Worm (Caenorhabditis elegans) whole organism, early embryonic: ENCODE data around the gene Y39A1A.17.

Experiments used
- F13C5.2 ChIP-seq: sonication (generic microtip); optimal IDR thresholded peaks from 2 replicates; lab custom pipeline; 2017; ENCODE audit warnings: mild to moderate bottlenecking, missing genetic modification characterization, inconsistent platforms, missing compliant biosample characterization
- ama-1 ChIP-seq: fragments of 150-350 bp; optimal IDR thresholded peaks from 2 replicates; lab custom pipeline; 2014
- ceh-13 ChIP-seq: fragments of 200-800 bp; sonication (Bioruptor generic); optimal IDR thresholded peaks from 2 replicates; lab custom pipeline; 2018; ENCODE audit warnings: mild to moderate bottlenecking, missing genetic modification characterization, missing compliant biosample characterization
- ceh-36 ChIP-seq: sonication (generic microtip); optimal IDR thresholded peaks from 2 replicates; lab custom pipeline; 2016; ENCODE audit warnings: missing genetic modification characterization, inconsistent platforms, missing compliant biosample characterization
- ets-7 ChIP-seq: sonication (generic microtip); optimal IDR thresholded peaks from 2 replicates; lab custom pipeline; 2016; ENCODE audit warnings: missing genotype, missing genetic modification characterization, missing compliant biosample characterization
- tbx-11 ChIP-seq: fragments of 200-800 bp; sonication (Bioruptor generic); IDR thresholded peaks from 2 replicates; pipeline ENCODE4 v1.3.6; 2022; ENCODE audit warnings: missing genetic modification characterization, missing compliant biosample characterization
- tbx-37 ChIP-seq: fragments of 200-800 bp; sonication (Bioruptor generic); conservative IDR thresholded peaks from 2 replicates; pipeline ENCODE4 v1.3.6; 2022; ENCODE audit warnings: missing genetic modification reagents, missing genetic modification characterization, missing compliant biosample characterization
- tra-4 ChIP-seq: sonication (generic microtip); optimal IDR thresholded peaks from 2 replicates; lab custom pipeline; 2017; ENCODE audit warnings: missing genetic modification characterization, missing compliant biosample characterization

DNA sequence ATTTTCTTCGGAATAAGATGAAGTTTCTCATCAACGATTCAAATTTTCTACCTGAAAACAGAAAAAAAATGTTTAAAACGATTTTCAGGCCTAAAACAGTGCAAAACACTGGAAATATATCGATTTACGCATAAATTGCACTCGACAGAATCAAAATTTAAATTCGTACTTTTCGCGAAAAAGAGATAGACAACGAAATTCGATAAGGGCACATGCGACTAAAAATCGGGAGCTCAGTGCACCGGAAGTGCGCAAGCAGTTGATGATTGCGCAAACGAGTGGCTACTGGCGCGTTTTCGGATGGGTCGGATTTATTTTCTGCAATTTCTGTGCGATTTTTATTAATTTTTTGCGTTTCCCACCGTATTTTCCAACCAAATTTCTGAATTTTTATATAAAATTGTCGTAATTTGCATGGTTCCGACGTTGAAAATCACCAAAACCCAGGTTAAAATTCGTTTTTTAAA is 16.1 kb upstream of the Y39A1A.17 start, which contains the start of the genes Y39A1A.21 and Y39A1A.22:
- peak; percentile 59 for TF ChIP-seq ets-7 (tag; lab: Kevin White, UChicago)
- no peak for TF ChIP-seq ceh-13
- 0 out of 2 replicates have a peak, but pooled peaks have one; percentile 23 for TF ChIP-seq tbx-37 (GFP tag; lab: Robert Waterston, UW)
- no peak for TF ChIP-seq tbx-11 (GFP tag; lab: Robert Waterston, UW)
- no peak for TF ChIP-seq ama-1
- TF ChIP-seq F13C5.2 (tag; lab: Kevin White, UChicago) = peak; percentile 79
- TF ChIP-seq tra-4 = no peak
- TF ChIP-seq ceh-36 (tag; lab: Kevin White, UChicago) = peak; percentile 53
